Worm (Caenorhabditis elegans): ENCODE data around the gene ldh-1.

Gene ldh-1

DNA sequence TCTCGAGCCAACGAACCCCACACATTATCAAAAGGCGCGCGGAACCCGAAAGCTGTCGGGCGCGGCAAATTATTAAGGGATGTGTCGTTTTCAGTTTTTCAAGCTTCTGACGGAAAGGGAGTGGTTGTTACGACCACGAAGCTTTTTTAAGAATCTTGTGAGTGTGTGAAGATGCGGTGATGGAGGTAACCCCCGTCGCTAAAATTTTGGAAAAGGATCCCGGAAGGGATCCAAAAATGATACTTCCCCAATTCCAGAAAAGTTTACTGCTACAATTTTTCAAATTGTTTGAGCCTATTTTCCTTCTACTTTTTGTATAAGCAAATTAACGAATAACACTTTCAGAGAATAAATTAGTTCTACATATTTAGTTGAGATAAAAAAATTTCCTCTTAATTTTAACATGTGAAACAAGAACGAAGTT, 32.7 kb downstream of the ldh-1 start:
- TF ChIP-seq rcor-1 (GFP tag; IDR thresholded peaks at IDR 0.05) (no peak), Y53F4B.3 (GFP tag; IDR thresholded peaks at IDR 0.05) (no peak), madf-6 (GFP tag; IDR thresholded peaks at IDR 0.05) (0 out of 2 replicates have a peak, but pooled peaks have one; percentile 18), xnd-1 (tag; optimal IDR thresholded peaks at IDR 0.05) (peak; percentile 18), ztf-3 (GFP tag; optimal IDR thresholded peaks at IDR 0.05) (peak; percentile 49), K12H6.12 (tag; optimal IDR thresholded peaks at IDR 0.05) (peak; percentile 50), tbp1 (GFP tag; optimal IDR thresholded peaks at IDR 0.05) (peak; percentile 59), cebp-1 (GFP tag; IDR thresholded peaks at IDR 0.05) (0 out of 2 replicates have a peak, but pooled peaks have one; percentile 9), cebp-1 (tag; optimal IDR thresholded peaks at IDR 0.05) (peak; percentile 42), nhr-80 (tag; optimal IDR thresholded peaks at IDR 0.05) (peak; percentile 46), ceh-79 (tag; optimal IDR thresholded peaks at IDR 0.05) (no peak), lin-26 (GFP tag; IDR thresholded peaks at IDR 0.05) (peak; percentile 79), lir-1 (GFP tag; conservative IDR thresholded peaks at IDR 0.05) (no peak), F52B5.7 (tag; optimal IDR thresholded peaks at IDR 0.05) (no peak), ztf-26 (tag; optimal IDR thresholded peaks at IDR 0.05) (peak; percentile 75), tlf-1 (GFP tag; optimal IDR thresholded peaks at IDR 0.05) (peak; percentile 61), F37B4.10 (GFP tag; IDR thresholded peaks at IDR 0.05) (no peak), him-1 (tag; optimal IDR thresholded peaks at IDR 0.05) (no peak), nhr-90 (tag; optimal IDR thresholded peaks at IDR 0.05) (peak; percentile 24), sea-2 (GFP tag; IDR thresholded peaks at IDR 0.05) (no peak), T07F8.4 (tag; optimal IDR thresholded peaks at IDR 0.05) (peak; percentile 3), ztf-18 (tag; optimal IDR thresholded peaks at IDR 0.05) (peak; percentile 59), hmg-1.2 (GFP tag; IDR thresholded peaks at IDR 0.05) (0 out of 2 replicates have a peak, but pooled peaks have one; percentile 23), akir-1 (GFP tag; optimal IDR thresholded peaks at IDR 0.05) (no peak), lsl-1 (GFP tag; optimal IDR thresholded peaks at IDR 0.05) (peak; percentile 44), snpc-3.4 (tag; optimal IDR thresholded peaks at IDR 0.05) (peak; percentile 45), B0336.3 (GFP tag; IDR thresholded peaks at IDR 0.05) (peak; percentile 60), ets-4 (GFP tag; optimal IDR thresholded peaks at IDR 0.05) (no peak), mcd-1 (GFP tag; IDR thresholded peaks at IDR 0.05) (peak; percentile 33; the same call in 1 of the 2 replicates), F23B12.7 (tag; optimal IDR thresholded peaks at IDR 0.05; ENCODE audit: insufficient read depth) (no peak), lin-40 (tag; optimal IDR thresholded peaks at IDR 0.05) (no peak), ztf-28 (GFP tag; IDR thresholded peaks at IDR 0.05) (no peak), dpl-1 (GFP tag; optimal IDR thresholded peaks at IDR 0.05) (no peak), zim-3 (tag; optimal IDR thresholded peaks at IDR 0.05) (peak; percentile 61), aptf-2 (GFP tag; conservative IDR thresholded peaks at IDR 0.05) (no peak), Y53G8AR.9 (GFP tag; conservative IDR thresholded peaks at IDR 0.05) (0 out of 2 replicates have a peak, but pooled peaks have one; percentile 74), nfya-1 (tag; optimal IDR thresholded peaks at IDR 0.05; ENCODE audit: borderline replicate concordance, insufficient read depth) (no peak), rec-8 (tag; optimal IDR thresholded peaks at IDR 0.05) (no peak), F10E7.11 (tag; optimal IDR thresholded peaks at IDR 0.05) (no peak), snpc-4 (GFP tag; optimal IDR thresholded peaks at IDR 0.05) (peak; percentile 78), snpc-4 (tag; optimal IDR thresholded peaks at IDR 0.05) (peak; percentile 72 to 92 (median 90)), ceh-100 (GFP tag; IDR thresholded peaks at IDR 0.05) (0 out of 2 replicates have a peak, but pooled peaks have one; percentile 55), efl-1 (GFP tag; optimal IDR thresholded peaks at IDR 0.05) (no peak), nfya-2 (GFP tag; IDR thresholded peaks at IDR 0.05) (no peak), ceh-40 (GFP tag; IDR thresholded peaks at IDR 0.05) (peak; percentile 73; the same call in 1 of the 2 replicates), lin-35 (GFP tag; optimal IDR thresholded peaks at IDR 0.05) (peak in 1 of 3 experiments; percentile 7), somi-1 (GFP tag; optimal IDR thresholded peaks at IDR 0.05) (peak; percentile 5), ama-1 (optimal IDR thresholded peaks at IDR 0.05) (peak; percentile 97), ama-1 (GFP tag; optimal IDR thresholded peaks at IDR 0.05) (no peak)
